Worm (Caenorhabditis elegans) whole organism, late embryonic: ENCODE data around the gene F17C11.11.

Experiments
- Y22D7AL.16 ChIP-seq: sonication (generic microtip); optimal IDR thresholded peaks from 2 replicates; lab custom pipeline; 2016; ENCODE audit warnings: missing genetic modification characterization, missing compliant biosample characterization
- nhr-11 ChIP-seq: fragments of 150-350 bp; optimal IDR thresholded peaks from 2 replicates; lab custom pipeline; 2014; ENCODE audit warnings: missing biosample characterization, missing genetic modification characterization
- pha-4 ChIP-seq: fragments of 150-350 bp; optimal IDR thresholded peaks from 2 replicates; lab custom pipeline; 2018; ENCODE audit warnings: missing biosample characterization, missing genetic modification reagents, missing genetic modification characterization
- zip-5 ChIP-seq: sonication (generic microtip); optimal IDR thresholded peaks from 2 replicates; lab custom pipeline; 2016; ENCODE audit warnings: missing genetic modification characterization, missing compliant biosample characterization

DNA sequence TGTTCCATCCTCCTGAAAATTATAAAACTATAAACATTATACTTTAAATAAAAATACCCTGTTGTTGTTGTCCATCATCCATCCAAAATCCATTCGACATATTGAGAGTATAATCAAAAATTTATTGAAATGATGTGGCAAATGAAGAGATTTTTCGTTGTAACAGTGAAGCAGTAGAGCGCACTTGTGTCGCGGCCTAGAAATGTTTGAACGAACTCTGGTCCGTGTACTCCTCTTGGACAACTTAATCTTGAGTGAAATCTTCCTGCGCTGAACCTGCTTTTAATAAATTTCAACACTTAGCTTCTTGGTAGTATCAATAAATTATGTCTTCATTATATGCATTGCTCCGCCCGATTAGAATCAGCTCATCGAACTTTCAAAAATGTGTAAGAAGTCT lies 44.0 kb downstream of the F17C11.11 start, which contains the start of the genes F32D8.14 and F32D8.5:
- TF ChIP-seq Y22D7AL.16 (tag; lab: Kevin White, UChicago) (no peak), zip-5 (tag; lab: Kevin White, UChicago) (peak; percentile 49), nhr-11 (no peak), pha-4 (tag; lab: Kevin White, UChicago) (no peak)
